Worm (Caenorhabditis elegans): Measurements from ENCODE around the gene mltn-9.

- TF ChIP-seq ztf-23 (GFP tag; IDR thresholded peaks at IDR 0.05) = no peak
- no peak for TF ChIP-seq ztf-29 (GFP tag; IDR thresholded peaks at IDR 0.05)
- no peak for TF ChIP-seq flt-1 (GFP tag; IDR thresholded peaks at IDR 0.05)
- TF ChIP-seq cog-1 (tag; optimal IDR thresholded peaks at IDR 0.05) = no peak
- no peak for TF ChIP-seq T22C8.4 (GFP tag; IDR thresholded peaks at IDR 0.05)
Observed at ce11 chrII:14605026-14605425, 10.8 kb upstream of the mltn-9 start.

Measured in whole organism, midembryonic.